Worm (Caenorhabditis elegans) whole organism, midembryonic: ENCODE results near the gene F38A6.4.

ENCODE experiments used
- T22C8.4 ChIP-seq: fragments of 200-800 bp; sonication (Bioruptor generic); IDR thresholded peaks from 2 replicates; pipeline ENCODE4 v1.3.6; 2022; ENCODE audit warnings: missing genetic modification characterization, missing compliant biosample characterization
- cog-1 ChIP-seq: sonication (generic microtip); optimal IDR thresholded peaks from 2 replicates; lab custom pipeline; 2016; ENCODE audit warnings: missing genetic modification characterization, missing compliant biosample characterization
- flt-1 ChIP-seq: fragments of 200-800 bp; sonication (Bioruptor generic); IDR thresholded peaks from 2 replicates; pipeline ENCODE4 v1.3.6; 2022; ENCODE audit warnings: missing genetic modification characterization, missing compliant biosample characterization
- klf-2 ChIP-seq: fragments of 200-800 bp; sonication (Bioruptor generic); conservative IDR thresholded peaks from 2 replicates; pipeline ENCODE4 v1.3.6; 2022; ENCODE audit warnings: missing genetic modification reagents, missing genetic modification characterization, missing compliant biosample characterization
- med-1 ChIP-seq: sonication (generic microtip); optimal IDR thresholded peaks from 2 replicates; lab custom pipeline; 2017; ENCODE audit warnings: missing genetic modification characterization, mild to moderate bottlenecking, missing compliant biosample characterization, antibody characterized with exemption, missing genetic modification reagents; ENCODE audit not compliant: insufficient read depth
- ref-1 ChIP-seq: fragments of 200-800 bp; sonication (Bioruptor generic); conservative IDR thresholded peaks from 2 replicates; pipeline ENCODE4 v1.3.6; 2022; ENCODE audit warnings: missing genetic modification reagents, missing genetic modification characterization, missing compliant biosample characterization
- tab-1 ChIP-seq: fragments of 200-800 bp; sonication (Bioruptor generic); IDR thresholded peaks from 2 replicates; pipeline ENCODE4 v1.3.6; 2022; ENCODE audit warnings: missing genetic modification characterization, missing compliant biosample characterization
- ztf-23 ChIP-seq: fragments of 200-800 bp; sonication (Bioruptor generic); IDR thresholded peaks from 2 replicates; pipeline ENCODE4 v1.3.6; 2022; ENCODE audit warnings: missing genetic modification reagents, missing genetic modification characterization, missing compliant biosample characterization
- ztf-29 ChIP-seq: fragments of 200-800 bp; sonication (Bioruptor generic); IDR thresholded peaks from 2 replicates; pipeline ENCODE4 v1.3.6; 2022; ENCODE audit warnings: missing genetic modification reagents, missing genetic modification characterization, missing compliant biosample characterization

The F38A6.4 gene

ce11 chrV:20770061-20770460 lies 5.1 kb downstream of the F38A6.4 start, which contains the start of gene elp-1:
Gene elp-1, minus strand, starts transcription at chrV:20770161.
- no peak for TF ChIP-seq cog-1 (tag; lab: Kevin White, UChicago)
- TF ChIP-seq ztf-29 (GFP tag; lab: Robert Waterston, UW) = no peak
- TF ChIP-seq flt-1 (GFP tag; lab: Robert Waterston, UW) = no peak
- no peak for TF ChIP-seq T22C8.4 (GFP tag; lab: Robert Waterston, UW)

DNA sequence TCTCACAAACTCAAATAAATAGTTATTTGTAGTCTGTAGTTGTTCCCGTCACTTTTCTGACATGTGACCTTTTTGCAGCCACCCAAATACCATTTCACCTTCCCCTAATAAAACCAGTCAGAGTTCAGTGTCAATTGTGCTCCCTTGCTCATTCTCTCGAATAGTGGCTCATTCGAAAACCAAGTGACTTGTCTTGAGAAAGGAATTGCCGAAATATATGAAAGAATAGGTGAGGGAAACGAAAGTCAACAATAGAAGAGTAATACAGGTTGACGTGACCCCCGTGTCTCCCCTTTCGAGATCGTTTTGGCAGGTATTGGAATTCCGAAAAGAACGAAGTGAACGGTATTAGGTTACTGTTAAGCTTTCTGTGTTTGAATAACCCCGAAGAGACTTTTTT lies 12.0 kb downstream of the F38A6.4 start:
- TF ChIP-seq T22C8.4 (GFP tag; lab: Robert Waterston, UW) = no peak
- TF ChIP-seq tab-1 (GFP tag; lab: Robert Waterston, UW) = no peak
- TF ChIP-seq klf-2 (GFP tag; lab: Robert Waterston, UW) = no peak
- TF ChIP-seq ref-1 (GFP tag; lab: Robert Waterston, UW) = no peak
- TF ChIP-seq ztf-29 (GFP tag; lab: Robert Waterston, UW) = no peak
- TF ChIP-seq cog-1 (tag; lab: Kevin White, UChicago) = no peak
- no peak for TF ChIP-seq med-1 (GFP tag; lab: Kevin White, UChicago)
- TF ChIP-seq flt-1 (GFP tag; lab: Robert Waterston, UW) = no peak
- no peak for TF ChIP-seq ztf-23

DNA sequence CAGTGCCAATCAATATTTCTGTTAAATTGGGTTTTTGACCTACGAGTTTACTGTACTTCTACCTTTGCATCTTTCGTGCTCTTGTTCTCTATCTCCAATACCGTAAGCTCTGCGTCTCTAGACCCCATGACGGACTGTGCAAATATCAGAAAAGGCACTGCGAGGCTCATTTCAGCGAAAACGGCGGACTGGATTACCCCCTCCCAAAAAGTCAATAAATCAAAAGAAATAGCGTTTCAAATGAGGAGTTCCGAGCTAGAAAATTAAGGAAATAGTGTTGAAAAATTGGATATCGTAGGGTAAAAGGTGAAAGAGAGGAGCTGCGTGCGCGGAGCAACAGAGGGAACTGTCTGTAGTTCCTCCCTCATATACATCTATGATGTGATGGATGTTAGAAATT lies 13.4 kb downstream of the F38A6.4 start:
- no peak for TF ChIP-seq flt-1 (GFP tag; lab: Robert Waterston, UW)
- TF ChIP-seq T22C8.4 (GFP tag; lab: Robert Waterston, UW) = no peak
- no peak for TF ChIP-seq ztf-23
- TF ChIP-seq klf-2 (GFP tag; lab: Robert Waterston, UW) = no peak
- no peak for TF ChIP-seq med-1 (GFP tag; lab: Kevin White, UChicago)
- TF ChIP-seq ztf-29 (GFP tag; lab: Robert Waterston, UW) = no peak
- TF ChIP-seq tab-1 (GFP tag; lab: Robert Waterston, UW) = no peak
- no peak for TF ChIP-seq cog-1 (tag; lab: Kevin White, UChicago)
- TF ChIP-seq ref-1 (GFP tag; lab: Robert Waterston, UW) = no peak

ce11 chrV:20758106-20758505 lies 17.1 kb downstream of the F38A6.4 start:
- TF ChIP-seq T22C8.4 (GFP tag; lab: Robert Waterston, UW) (no peak), ztf-29 (GFP tag; lab: Robert Waterston, UW) (no peak), tab-1 (GFP tag; lab: Robert Waterston, UW) (no peak), ref-1 (GFP tag; lab: Robert Waterston, UW) (no peak), cog-1 (tag; lab: Kevin White, UChicago) (no peak), ztf-23 (no peak), klf-2 (GFP tag; lab: Robert Waterston, UW) (no peak)

DNA sequence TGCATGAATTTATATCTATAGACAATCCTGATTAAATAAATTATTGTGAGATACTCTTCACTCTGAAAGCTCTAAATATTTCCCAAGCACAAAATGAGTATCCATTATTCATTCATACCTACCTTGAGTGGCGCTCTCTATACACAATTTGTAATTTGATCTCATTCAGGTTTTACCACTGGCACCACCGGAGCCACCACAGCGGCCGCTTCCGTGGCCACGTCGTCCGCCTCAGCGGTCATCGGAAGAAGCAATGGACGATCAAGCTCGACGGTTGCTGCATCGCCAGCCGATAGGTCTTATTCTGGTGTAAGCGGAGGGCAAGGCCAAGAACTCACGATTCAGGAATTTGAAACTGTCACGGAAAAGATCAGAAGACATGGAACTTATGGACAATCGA lies 17.9 kb downstream of the F38A6.4 start:
- no peak for TF ChIP-seq ztf-23
- TF ChIP-seq flt-1 (GFP tag; lab: Robert Waterston, UW) = no peak
- no peak for TF ChIP-seq cog-1 (tag; lab: Kevin White, UChicago)
- TF ChIP-seq ref-1 (GFP tag; lab: Robert Waterston, UW) = no peak
- no peak for TF ChIP-seq tab-1 (GFP tag; lab: Robert Waterston, UW)
- no peak for TF ChIP-seq T22C8.4 (GFP tag; lab: Robert Waterston, UW)
- TF ChIP-seq med-1 (GFP tag; lab: Kevin White, UChicago) = no peak
- TF ChIP-seq klf-2 (GFP tag; lab: Robert Waterston, UW) = no peak

ce11 chrV:20756385-20756996 lies 18.7 kb downstream of the F38A6.4 start:
- no peak for TF ChIP-seq T22C8.4 (GFP tag; lab: Robert Waterston, UW)
- no peak for TF ChIP-seq ztf-29 (GFP tag; lab: Robert Waterston, UW)
- no peak for TF ChIP-seq cog-1 (tag; lab: Kevin White, UChicago)
- TF ChIP-seq tab-1 (GFP tag; lab: Robert Waterston, UW) = no peak
- no peak for TF ChIP-seq ztf-23
- TF ChIP-seq ref-1 (GFP tag; lab: Robert Waterston, UW) = no peak

- TF ChIP-seq ztf-23 (no peak), ztf-29 (GFP tag; lab: Robert Waterston, UW) (no peak), tab-1 (GFP tag; lab: Robert Waterston, UW) (no peak), med-1 (GFP tag; lab: Kevin White, UChicago) (no peak), T22C8.4 (GFP tag; lab: Robert Waterston, UW) (no peak), cog-1 (tag; lab: Kevin White, UChicago) (no peak), klf-2 (GFP tag; lab: Robert Waterston, UW) (no peak), flt-1 (GFP tag; lab: Robert Waterston, UW) (no peak), ref-1 (GFP tag; lab: Robert Waterston, UW) (no peak)
Measured at ce11 chrV:20755494-20755893, 19.7 kb downstream of the F38A6.4 start.

DNA sequence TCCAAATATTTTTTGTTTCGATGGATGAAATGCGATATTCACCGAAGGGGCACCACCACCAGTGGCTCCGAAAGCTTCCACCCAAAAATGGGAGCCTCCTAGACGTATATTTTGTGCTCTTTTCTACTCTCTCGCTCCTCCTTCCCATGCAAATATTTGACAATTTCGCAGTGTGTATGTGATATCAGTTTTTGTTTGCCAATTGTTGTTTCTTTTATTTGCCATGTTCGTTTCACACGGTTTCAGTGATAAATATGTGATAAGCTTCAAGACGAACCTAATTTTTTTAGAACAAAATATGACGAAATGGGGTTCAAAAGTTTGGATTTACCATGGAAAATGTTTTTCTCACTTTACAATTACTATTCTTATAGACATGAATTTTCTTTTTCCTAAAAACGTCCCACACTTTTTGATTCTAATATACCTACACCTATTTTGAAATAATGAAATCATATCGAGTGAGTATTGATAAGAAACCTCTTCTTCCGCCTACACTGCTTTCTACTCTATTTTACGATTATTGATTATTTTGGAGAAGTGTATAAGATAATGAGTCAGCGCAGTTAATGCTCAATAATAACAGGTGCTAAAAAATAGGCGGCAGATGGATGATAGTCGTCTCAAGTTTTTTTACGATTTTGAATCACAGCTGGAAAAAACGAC lies 21.2 kb downstream of the F38A6.4 start:
- TF ChIP-seq T22C8.4 (GFP tag; lab: Robert Waterston, UW) (no peak), flt-1 (GFP tag; lab: Robert Waterston, UW) (no peak), tab-1 (GFP tag; lab: Robert Waterston, UW) (no peak), ztf-23 (no peak), klf-2 (GFP tag; lab: Robert Waterston, UW) (no peak), ref-1 (GFP tag; lab: Robert Waterston, UW) (no peak), ztf-29 (GFP tag; lab: Robert Waterston, UW) (no peak), med-1 (GFP tag; lab: Kevin White, UChicago) (no peak), cog-1 (tag; lab: Kevin White, UChicago) (no peak)

DNA sequence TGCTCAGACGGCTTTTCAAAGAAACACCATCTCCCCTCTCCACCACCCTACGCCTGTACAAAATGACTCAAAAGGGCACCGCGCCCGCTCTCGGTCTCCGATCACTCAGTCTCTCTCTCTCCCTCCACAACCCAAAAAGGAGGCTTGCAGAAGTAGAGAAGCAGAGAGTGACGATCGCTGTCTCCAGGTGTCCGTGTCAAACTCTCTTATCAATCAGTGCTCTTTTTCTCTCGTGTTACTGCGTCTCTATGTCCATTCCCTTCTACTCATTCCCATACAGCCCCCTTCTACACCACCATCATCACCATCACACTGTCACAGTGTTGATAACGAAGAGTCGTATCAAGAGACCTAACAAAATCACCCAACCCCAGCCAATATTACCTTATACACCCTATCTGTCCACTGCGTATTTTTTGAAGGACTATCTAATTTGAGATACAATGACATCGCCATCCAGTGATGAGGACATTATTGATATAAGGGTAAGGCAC lies 22.5 kb downstream of the F38A6.4 start, which contains the start of gene pha-4:
Gene pha-4, plus strand, starts transcription at position 444 of the 494 bp plus-strand sequence.
- TF ChIP-seq med-1 (GFP tag; lab: Kevin White, UChicago) (no peak), klf-2 (GFP tag; lab: Robert Waterston, UW) (no peak), tab-1 (GFP tag; lab: Robert Waterston, UW) (no peak), ref-1 (GFP tag; lab: Robert Waterston, UW) (no peak), T22C8.4 (GFP tag; lab: Robert Waterston, UW) (no peak), ztf-29 (GFP tag; lab: Robert Waterston, UW) (0 out of 2 replicates have a peak, but pooled peaks have one; percentile 39), cog-1 (tag; lab: Kevin White, UChicago) (no peak)
